Fruit fly (Drosophila melanogaster): ENCODE data around the gene shps.

The shps gene

DNA sequence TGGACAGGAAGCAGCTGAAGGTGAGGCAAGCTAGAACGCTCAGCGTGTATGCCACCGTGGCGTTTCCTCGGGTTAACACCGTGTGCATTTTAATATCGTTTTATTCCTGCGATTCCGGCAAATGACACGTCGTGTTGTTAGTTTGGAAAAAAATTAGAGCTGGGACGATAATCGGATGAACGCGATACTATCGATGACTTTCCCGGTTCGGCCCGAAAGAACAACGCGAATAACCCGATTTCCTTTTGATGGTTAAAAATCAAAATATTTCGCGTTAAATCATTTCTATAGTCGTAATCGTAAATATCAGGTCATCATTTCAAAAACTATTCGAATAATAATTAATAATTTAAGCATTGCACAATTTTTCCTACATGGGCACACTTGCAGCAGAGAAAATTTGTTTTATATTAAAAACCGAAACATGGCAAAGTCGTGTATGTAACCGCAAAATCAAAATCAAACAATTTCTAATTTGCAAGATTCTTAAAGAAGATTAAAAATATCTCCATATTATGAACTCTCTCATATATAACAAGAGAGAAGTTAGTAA is 49.4 kb upstream of the shps start, which contains the start of gene Spase22-23 (continued):
- TF ChIP-seq Opbp (GFP tag; IDR thresholded peaks at IDR 0.05; ENCODE audit: partially characterized antibody), result peak; percentile 96
- no peak for TF ChIP-seq Eip74EF (GFP tag; optimal IDR thresholded peaks at IDR 0.05)
- TF ChIP-seq CG9932 (GFP tag; IDR thresholded peaks at IDR 0.05), result peak; percentile 12
- TF ChIP-seq danr (GFP tag; IDR thresholded peaks at IDR 0.05), result no peak
- TF ChIP-seq CG34224 (GFP tag; IDR thresholded peaks at IDR 0.05; ENCODE audit: partially characterized antibody), result peak; percentile 95
- TF ChIP-seq BEAF-32 (GFP tag; optimal IDR thresholded peaks at IDR 0.05), result peak; percentile 90
- no peak for TF ChIP-seq CG1792 (GFP tag; optimal IDR thresholded peaks at IDR 0.05)
- TF ChIP-seq Chrac-16 (GFP tag; optimal IDR thresholded peaks at IDR 0.05), result no peak
- no peak for TF ChIP-seq crp (GFP tag; optimal IDR thresholded peaks at IDR 0.05)
- TF ChIP-seq ato (GFP tag; IDR thresholded peaks at IDR 0.05; ENCODE audit: partially characterized antibody), result peak; percentile 89
- TF ChIP-seq CG5180 (GFP tag; optimal IDR thresholded peaks at IDR 0.05), result no peak
- TF ChIP-seq bsh (GFP tag; optimal IDR thresholded peaks at IDR 0.05), result no peak
- TF ChIP-seq zen2 (GFP tag; IDR thresholded peaks at IDR 0.05; ENCODE audit: partially characterized antibody), result peak; percentile 92
- no peak for TF ChIP-seq CG31224 (GFP tag; IDR thresholded peaks at IDR 0.05)
- peak; percentile 53 for TF ChIP-seq CG1603 (tag; optimal IDR thresholded peaks at IDR 0.05)
- TF ChIP-seq CG4424 (GFP tag; optimal IDR thresholded peaks at IDR 0.05), result no peak
- TF ChIP-seq CG32532 (GFP tag; IDR thresholded peaks at IDR 0.05), result no peak
- TF ChIP-seq br (optimal IDR thresholded peaks at IDR 0.05), result no peak
- TF ChIP-seq CG7987 (GFP tag; optimal IDR thresholded peaks at IDR 0.05), result no peak
- no peak for TF ChIP-seq pum (GFP tag; optimal IDR thresholded peaks at IDR 0.05)
- no peak for TF ChIP-seq seq (GFP tag; IDR thresholded peaks at IDR 0.05)
- TF ChIP-seq ci (GFP tag; IDR thresholded peaks at IDR 0.05), result 0 out of 3 replicates have a peak, but pooled peaks have one; percentile 20
- no peak for TF ChIP-seq CG6254 (GFP tag; optimal IDR thresholded peaks at IDR 0.05)
- TF ChIP-seq unc-4 (GFP tag; IDR thresholded peaks at IDR 0.05; ENCODE audit: partially characterized antibody), result peak; percentile 89
- peak; percentile 20 for TF ChIP-seq pzg (GFP tag; optimal IDR thresholded peaks at IDR 0.05)
- no peak for TF ChIP-seq MTF-1 (GFP tag; optimal IDR thresholded peaks at IDR 0.05; ENCODE audit: borderline replicate concordance)
- TF ChIP-seq Hey (tag; optimal IDR thresholded peaks at IDR 0.05), result no peak
- peak; percentile 82 for TF ChIP-seq MESR4 (GFP tag; optimal IDR thresholded peaks at IDR 0.05)
- peak; percentile 97 for TF ChIP-seq mld (GFP tag; IDR thresholded peaks at IDR 0.05; ENCODE audit: partially characterized antibody)
- TF ChIP-seq trem (tag; optimal IDR thresholded peaks at IDR 0.05), result peak; percentile 9
- TF ChIP-seq lola (GFP tag; optimal IDR thresholded peaks at IDR 0.05), result peak in 1 of 3 experiments; percentile 32
- TF ChIP-seq CG11093 (GFP tag; IDR thresholded peaks at IDR 0.05), result no peak
- no peak for TF ChIP-seq CG6654 (GFP tag; optimal IDR thresholded peaks at IDR 0.05)
- TF ChIP-seq bcd (GFP tag; optimal IDR thresholded peaks at IDR 0.05), result no peak
- no peak for TF ChIP-seq CG9437 (GFP tag; optimal IDR thresholded peaks at IDR 0.05)
- TF ChIP-seq CG12071 (GFP tag; optimal IDR thresholded peaks at IDR 0.05), result no peak
- no peak for TF ChIP-seq CG8359 (GFP tag; optimal IDR thresholded peaks at IDR 0.05; ENCODE audit: borderline replicate concordance)
- TF ChIP-seq CG16813 (GFP tag; IDR thresholded peaks at IDR 0.05; ENCODE audit: partially characterized antibody), result peak; percentile 94
- TF ChIP-seq hbn (GFP tag; IDR thresholded peaks at IDR 0.05; ENCODE audit: partially characterized antibody), result peak; percentile 92
- peak; percentile 70 for TF ChIP-seq Dref (GFP tag; IDR thresholded peaks at IDR 0.05)
- no peak for TF ChIP-seq dpn (GFP tag; optimal IDR thresholded peaks at IDR 0.05)
- TF ChIP-seq maf-S (GFP tag; optimal IDR thresholded peaks at IDR 0.05), result no peak
- TF ChIP-seq hb (GFP tag; IDR thresholded peaks at IDR 0.05; ENCODE audit: partially characterized antibody), result peak; percentile 92
- no peak for TF ChIP-seq NFAT (GFP tag; IDR thresholded peaks at IDR 0.05)
- TF ChIP-seq Gug (GFP tag; IDR thresholded peaks at IDR 0.05), result peak; percentile 10; the same call in 1 of the 4 replicates
- no peak for TF ChIP-seq CG3163 (GFP tag; optimal IDR thresholded peaks at IDR 0.05)
- TF ChIP-seq Oaz (GFP tag; IDR thresholded peaks at IDR 0.05), result no peak
- no peak for TF ChIP-seq ATbp (GFP tag; optimal IDR thresholded peaks at IDR 0.05)

All from whole organism, embryonic.